Fruit fly (Drosophila melanogaster): ENCODE measurements around the gene CG45307.

DNA sequence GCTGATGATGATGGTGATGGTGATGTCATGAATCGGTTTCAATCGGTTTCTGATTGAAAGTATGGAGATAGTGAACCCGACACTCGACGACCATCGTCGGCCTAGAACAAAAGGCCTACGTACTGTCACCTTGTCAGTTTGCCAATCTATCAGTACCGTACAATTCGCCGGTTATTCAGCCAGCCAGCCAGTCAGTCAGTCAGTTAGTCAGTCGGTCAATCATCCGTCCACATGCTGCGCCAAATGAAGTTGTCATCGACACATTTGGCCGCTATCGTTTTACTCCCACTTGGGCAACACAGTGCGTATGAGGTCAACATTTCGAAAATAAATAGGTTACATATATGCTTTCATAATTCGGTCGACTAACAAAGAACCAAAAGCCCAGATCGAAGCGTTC, 30.9 kb downstream of the CG45307 start:
- no peak for TF ChIP-seq psq (optimal IDR thresholded peaks at IDR 0.05)
- no peak for TF ChIP-seq h (optimal IDR thresholded peaks at IDR 0.05)
- TF ChIP-seq ttk (optimal IDR thresholded peaks at IDR 0.05): no peak

Measured in Kc167 (cell line).